Fruit fly (Drosophila melanogaster): ENCODE data around the gene Lgr3.

DNA sequence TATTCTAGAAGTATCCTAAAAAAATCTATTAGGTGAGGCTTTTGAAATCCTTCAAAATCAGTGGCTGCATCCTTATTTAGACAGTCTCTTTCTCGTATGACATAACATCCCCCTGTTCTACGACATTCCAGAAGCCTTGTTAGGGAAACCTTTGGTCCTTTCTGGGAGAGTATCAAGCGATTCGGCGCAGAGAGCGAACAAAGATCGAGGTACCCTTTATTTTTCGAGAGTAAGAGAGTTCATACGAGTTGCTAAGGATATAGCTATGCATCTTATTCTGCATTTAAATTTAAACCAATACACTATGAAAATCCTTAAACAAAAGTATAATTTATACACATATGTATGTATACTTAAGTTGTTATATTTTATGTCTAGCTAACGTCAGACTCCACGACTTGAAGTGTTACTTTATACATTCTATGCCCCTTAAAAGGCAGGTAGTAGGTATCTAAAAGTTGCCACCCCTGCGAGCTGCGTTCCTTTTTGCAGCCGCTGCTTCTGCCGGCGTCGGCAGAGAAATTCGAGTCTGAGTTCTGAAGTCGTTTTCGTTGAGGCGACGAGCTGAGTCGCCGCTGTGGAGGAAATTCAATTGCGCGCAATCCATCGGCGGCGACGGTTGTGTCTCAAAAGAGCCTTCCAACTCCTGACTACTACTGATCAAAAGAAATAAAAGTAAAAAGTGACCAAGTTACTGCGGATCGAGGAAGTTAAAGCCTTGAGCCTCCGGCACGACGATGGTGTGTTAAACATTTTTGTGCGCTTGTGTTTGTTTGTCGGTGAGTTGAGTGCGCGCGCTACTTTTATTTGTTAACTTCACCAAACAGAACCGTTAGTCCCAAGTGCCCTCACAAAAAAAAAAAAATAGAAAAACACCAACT lies 28.1 kb upstream of the Lgr3 start, which contains the start of gene jigr1:
- no peak for TF ChIP-seq insv (optimal IDR thresholded peaks at IDR 0.05)
- no peak for TF ChIP-seq h (optimal IDR thresholded peaks at IDR 0.05)
- TF ChIP-seq Myc (optimal IDR thresholded peaks at IDR 0.05) = no peak
